Worm (Caenorhabditis elegans): ENCODE data around the gene enu-3.2.

DNA sequence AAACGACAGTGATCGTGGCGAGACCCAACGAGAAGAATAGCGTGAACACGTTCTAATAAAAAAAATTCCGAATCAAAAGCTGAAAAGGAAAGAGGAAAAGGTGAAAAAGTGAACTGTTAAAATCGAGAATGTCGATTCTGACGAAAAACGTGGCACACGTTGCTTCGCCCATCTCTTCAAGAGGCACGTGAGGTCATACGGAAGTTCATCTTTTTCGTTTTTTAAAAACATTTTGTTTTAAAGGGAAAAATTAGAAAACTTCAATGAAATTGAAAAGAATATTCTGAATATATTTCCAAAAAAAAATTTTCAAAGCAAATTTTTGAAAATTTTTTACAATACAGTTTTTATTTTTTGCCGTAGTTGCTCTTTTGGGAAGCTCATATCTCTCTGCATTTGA, 26.2 kb upstream of the enu-3.2 start, which contains the start of gene C38D4.7:
- no peak for TF ChIP-seq flt-1 (GFP tag; IDR thresholded peaks at IDR 0.05)
- TF ChIP-seq cog-1 (tag; optimal IDR thresholded peaks at IDR 0.05): no peak
- TF ChIP-seq tab-1 (GFP tag; IDR thresholded peaks at IDR 0.05): no peak
- no peak for TF ChIP-seq ztf-23 (GFP tag; IDR thresholded peaks at IDR 0.05)
- no peak for TF ChIP-seq med-1 (GFP tag; optimal IDR thresholded peaks at IDR 0.05; ENCODE audit: insufficient read depth)
- no peak for TF ChIP-seq ref-1 (GFP tag; conservative IDR thresholded peaks at IDR 0.05)
- TF ChIP-seq klf-2 (GFP tag; conservative IDR thresholded peaks at IDR 0.05): no peak
- no peak for TF ChIP-seq T22C8.4 (GFP tag; IDR thresholded peaks at IDR 0.05)

Data from whole organism, midembryonic.